Worm (Caenorhabditis elegans): ENCODE data around the gene C53C11.4.

DNA sequence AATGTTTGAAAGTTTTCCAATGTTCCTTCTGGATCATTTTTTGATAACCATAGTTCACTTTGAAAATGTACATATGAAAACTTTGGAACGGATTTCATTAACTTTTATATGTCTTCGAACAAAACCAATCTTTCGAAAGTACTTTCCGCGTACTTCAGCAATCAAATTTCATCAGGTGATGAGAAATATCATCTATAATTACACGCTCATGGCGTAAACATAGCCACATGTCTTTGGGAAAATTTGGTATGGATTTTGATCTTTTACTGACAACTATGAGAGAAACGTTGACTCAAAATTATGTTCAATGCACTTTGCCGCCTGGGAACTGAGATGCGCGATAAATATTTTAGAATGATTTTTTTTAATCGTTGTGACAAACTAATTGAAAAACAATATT lies 28.2 kb downstream of the C53C11.4 start:
- TF ChIP-seq fos-1 (tag; optimal IDR thresholded peaks at IDR 0.05) (no peak), skn-1 (tag; optimal IDR thresholded peaks at IDR 0.05) (no peak), Y55F3AM.14 (GFP tag; optimal IDR thresholded peaks at IDR 0.05) (no peak), F13H6.1 (tag; optimal IDR thresholded peaks at IDR 0.05) (no peak), nhr-12 (tag; optimal IDR thresholded peaks at IDR 0.05) (no peak), blmp-1 (tag; optimal IDR thresholded peaks at IDR 0.05; ENCODE audit: insufficient read depth) (no peak), aly-2 (tag; optimal IDR thresholded peaks at IDR 0.05) (no peak), lin-39 (tag; optimal IDR thresholded peaks at IDR 0.05) (no peak), nhr-77 (tag; optimal IDR thresholded peaks at IDR 0.05) (no peak)
